Worm (Caenorhabditis elegans): ENCODE results near the gene T26A5.6.

- TF ChIP-seq lin-39 (tag; optimal IDR thresholded peaks at IDR 0.05), result no peak
- TF ChIP-seq unc-62 (GFP tag; optimal IDR thresholded peaks at IDR 0.05), result no peak
- TF ChIP-seq unc-86 (tag; optimal IDR thresholded peaks at IDR 0.05), result no peak
- TF ChIP-seq jun-1 (tag; optimal IDR thresholded peaks at IDR 0.05), result no peak
Measured at ce11 chrIII:6427205-6427604, 23.3 kb downstream of the T26A5.6 start, which contains the start of gene C05D11.8.

Data from whole organism, L1 larva.